Fruit fly (Drosophila melanogaster) whole organism, embryonic: Measurements from ENCODE around the gene dysc.

Source experiments
- Abd-B ChIP-seq: fragments of 200-800 bp; sonication (Bioruptor generic); optimal IDR thresholded peaks from 2 replicates; lab custom pipeline; 2018; ENCODE audit warnings: missing biosample characterization, mild to moderate bottlenecking, missing genetic modification characterization, moderate library complexity
- Aef1 ChIP-seq: fragments of 200-800 bp; sonication (Bioruptor generic); IDR thresholded peaks from 3 replicates; pipeline ENCODE4 v1.3.6; 2022; ENCODE audit warnings: missing biosample characterization, missing genetic modification characterization
- Atf6 ChIP-seq: fragments of 200-800 bp; sonication (Bioruptor generic); IDR thresholded peaks from 2 replicates; pipeline ENCODE4 v1.3.6; 2022; ENCODE audit warnings: missing biosample characterization, missing genetic modification characterization
- CG10565 ChIP-seq: fragments of 200-800 bp; sonication (Bioruptor generic); optimal IDR thresholded peaks from 3 replicates; lab custom pipeline; 2016; ENCODE audit warnings: missing biosample characterization, mild to moderate bottlenecking, missing genetic modification characterization
- CG12659 ChIP-seq: fragments of 200-800 bp; sonication (Bioruptor generic); optimal IDR thresholded peaks from 3 replicates; lab custom pipeline; 2017; ENCODE audit warnings: mild to moderate bottlenecking, missing biosample characterization, missing genetic modification reagents, missing genetic modification characterization
- CG15269 ChIP-seq: fragments of 200-800 bp; sonication (Bioruptor generic); optimal IDR thresholded peaks from 2 replicates; lab custom pipeline; 2018; ENCODE audit warnings: missing biosample characterization, mild to moderate bottlenecking, missing genetic modification characterization, moderate library complexity
- CG1792 ChIP-seq: fragments of 200-800 bp; sonication (Bioruptor generic); optimal IDR thresholded peaks from 2 replicates; lab custom pipeline; 2016; ENCODE audit warnings: missing biosample characterization, missing genetic modification characterization
- CG30431 ChIP-seq: fragments of 200-800 bp; sonication (Bioruptor generic); optimal IDR thresholded peaks from 2 replicates; lab custom pipeline; 2017; ENCODE audit warnings: missing biosample characterization, missing genetic modification characterization
- CG32767 ChIP-seq: fragments of 200-800 bp; sonication (Bioruptor generic); IDR thresholded peaks from 2 replicates; pipeline ENCODE4 v1.3.6; 2022; ENCODE audit warnings: missing biosample characterization, missing genetic modification characterization
- CG3726 ChIP-seq: fragments of 200-800 bp; sonication (Bioruptor generic); IDR thresholded peaks from 3 replicates; pipeline ENCODE4, ENCODE4 v1.3.6; 2022; ENCODE audit warnings: missing biosample characterization, missing genetic modification characterization
- CG4730 ChIP-seq: fragments of 200-800 bp; sonication (Bioruptor generic); IDR thresholded peaks from 2 replicates; pipeline ENCODE4 v1.3.6; 2022; ENCODE audit warnings: missing biosample characterization, missing genetic modification characterization
- CG4854 ChIP-seq: fragments of 200-800 bp; sonication (Bioruptor generic); optimal IDR thresholded peaks from 2 replicates; lab custom pipeline; 2016; ENCODE audit warnings: missing biosample characterization, missing genetic modification characterization, inconsistent platforms
- CG5180 ChIP-seq: fragments of 200-800 bp; sonication (Bioruptor generic); optimal IDR thresholded peaks from 3 replicates; lab custom pipeline; 2017; ENCODE audit warnings: missing biosample characterization, missing genetic modification characterization, mild to moderate bottlenecking, moderate library complexity, missing genetic modification reagents
- CG7357 ChIP-seq: fragments of 200-800 bp; sonication (Bioruptor generic); IDR thresholded peaks from 3 replicates; pipeline ENCODE4 v1.3.6; 2022; ENCODE audit warnings: missing biosample characterization, missing genetic modification characterization
- CoRest ChIP-seq: fragments of 200-800 bp; sonication (Bioruptor generic); optimal IDR thresholded peaks from 3 replicates; lab custom pipeline; 2018; ENCODE audit warnings: missing biosample characterization, mild to moderate bottlenecking, missing genetic modification characterization, moderate library complexity
- ERR ChIP-seq: fragments of 200-800 bp; sonication (Bioruptor generic); optimal IDR thresholded peaks from 2 replicates; lab custom pipeline; 2016; ENCODE audit warnings: missing biosample characterization, missing genetic modification characterization
- Gsc ChIP-seq: fragments of 200-800 bp; sonication (Bioruptor generic); IDR thresholded peaks from 2 replicates; pipeline ENCODE4 v1.3.6; 2022; ENCODE audit warnings: missing biosample characterization, missing genetic modification characterization
- HmgZ ChIP-seq: fragments of 200-800 bp; sonication (Bioruptor generic); optimal IDR thresholded peaks from 2 replicates; lab custom pipeline; 2018; ENCODE audit warnings: missing biosample characterization, mild to moderate bottlenecking, missing genetic modification characterization
- Hr51 ChIP-seq, 2 experiments: fragments of 200-800 bp; sonication (Bioruptor generic); optimal IDR thresholded peaks; 2 replicates in 1 of 2; 3 replicates in 1 of 2; lab custom pipeline; 2016 to 2018; ENCODE audit warnings: missing biosample characterization in 2 of 2, missing genetic modification characterization in 2 of 2, mild to moderate bottlenecking in 1 of 2, moderate library complexity in 1 of 2
- MBD-R2 ChIP-seq: fragments of 200-800 bp; sonication (Bioruptor generic); IDR thresholded peaks from 2 replicates; pipeline ENCODE4 v1.3.6; 2022; ENCODE audit warnings: missing biosample characterization, missing genetic modification characterization
- MTF-1 ChIP-seq: fragments of 200-800 bp; sonication (Bioruptor generic); optimal IDR thresholded peaks from 2 replicates; lab custom pipeline; 2018; ENCODE audit warnings: missing biosample characterization, mild to moderate bottlenecking, missing genetic modification characterization, borderline replicate concordance
- ab ChIP-seq: fragments of 200-800 bp; sonication (Bioruptor generic); optimal IDR thresholded peaks from 2 replicates; lab custom pipeline; 2016; ENCODE audit warnings: missing biosample characterization, missing genetic modification characterization
- ase ChIP-seq: fragments of 200-800 bp; sonication (Bioruptor generic); IDR thresholded peaks from 3 replicates; pipeline ENCODE4 v1.3.6; 2022; ENCODE audit warnings: missing biosample characterization, missing genetic modification characterization
- bbx ChIP-seq: fragments of 200-800 bp; sonication (Bioruptor generic); IDR thresholded peaks from 2 replicates; pipeline ENCODE4 v1.3.6; 2022; ENCODE audit warnings: missing biosample characterization, missing genetic modification characterization; ENCODE audit not compliant: partially characterized antibody
- cg ChIP-seq: fragments of 200-800 bp; sonication (Bioruptor generic); optimal IDR thresholded peaks from 3 replicates; lab custom pipeline; 2019; ENCODE audit warnings: missing biosample characterization, mild to moderate bottlenecking, missing genetic modification characterization, moderate library complexity
- chinmo ChIP-seq: fragments of 200-800 bp; sonication (Bioruptor generic); IDR thresholded peaks from 4 replicates; pipeline ENCODE4 v1.3.6; 2022; ENCODE audit warnings: missing biosample characterization, missing genetic modification characterization; ENCODE audit not compliant: partially characterized antibody
- corto ChIP-seq: fragments of 200-800 bp; sonication (Bioruptor generic); optimal IDR thresholded peaks from 2 replicates; lab custom pipeline; 2016; ENCODE audit warnings: missing biosample characterization, mild to moderate bottlenecking, missing genetic modification characterization, moderate library complexity
- croc ChIP-seq: fragments of 200-800 bp; sonication (Bioruptor generic); conservative IDR thresholded peaks from 3 replicates; pipeline ENCODE4 v1.3.6; 2022; ENCODE audit warnings: missing biosample characterization, missing genetic modification characterization
- dimm ChIP-seq: fragments of 200-800 bp; sonication (Bioruptor generic); IDR thresholded peaks from 2 replicates; pipeline ENCODE4 v1.3.6; 2022; ENCODE audit warnings: missing biosample characterization, missing genetic modification characterization
- ems ChIP-seq: fragments of 200-800 bp; sonication (Bioruptor generic); optimal IDR thresholded peaks from 3 replicates; lab custom pipeline; 2016; ENCODE audit warnings: missing biosample characterization, missing genetic modification characterization
- fd96Cb ChIP-seq: fragments of 200-800 bp; sonication (Bioruptor generic); optimal IDR thresholded peaks from 2 replicates; lab custom pipeline; 2018; ENCODE audit warnings: missing biosample characterization, mild to moderate bottlenecking, missing genetic modification characterization, moderate library complexity
- gcm2 ChIP-seq: fragments of 200-800 bp; sonication (Bioruptor generic); optimal IDR thresholded peaks from 2 replicates; lab custom pipeline; 2016; ENCODE audit warnings: missing biosample characterization, missing genetic modification characterization
- hbn ChIP-seq: fragments of 200-800 bp; sonication (Bioruptor generic); IDR thresholded peaks from 2 replicates; pipeline ENCODE4 v1.3.6; 2022; ENCODE audit warnings: missing biosample characterization, missing genetic modification characterization; ENCODE audit not compliant: partially characterized antibody
- hkb ChIP-seq, 2 experiments: fragments of 200-800 bp in 1 of 2; fragments of >200 bp in 1 of 2; sonication (Bioruptor generic) in 1 of 2; IDR thresholded peaks in 1 of 2; optimal IDR thresholded peaks in 1 of 2; 2 replicates each; pipeline versions ENCODE4 v1.3.6 to Lab custom; 2017 to 2022; ENCODE audit warnings: missing biosample characterization in 1 of 2, missing genetic modification characterization in 1 of 2
- kah ChIP-seq: fragments of 200-800 bp; sonication (Bioruptor generic); optimal IDR thresholded peaks from 2 replicates; lab custom pipeline; 2018; ENCODE audit warnings: missing biosample characterization, mild to moderate bottlenecking, missing genetic modification characterization
- luna ChIP-seq: fragments of 200-800 bp; sonication (Bioruptor generic); optimal IDR thresholded peaks from 2 replicates; lab custom pipeline; 2016; ENCODE audit warnings: missing biosample characterization, missing genetic modification characterization
- nau ChIP-seq: fragments of 200-800 bp; sonication (Bioruptor generic); optimal IDR thresholded peaks from 3 replicates; lab custom pipeline; 2017; ENCODE audit warnings: missing biosample characterization, mild to moderate bottlenecking, missing genetic modification characterization, missing genetic modification reagents
- nerfin-1 ChIP-seq: fragments of 200-800 bp; sonication (Bioruptor generic); optimal IDR thresholded peaks from 3 replicates; lab custom pipeline; 2019; ENCODE audit warnings: missing biosample characterization, mild to moderate bottlenecking, missing genetic modification characterization, moderate library complexity
- oc ChIP-seq: fragments of 200-800 bp; sonication (Bioruptor generic); optimal IDR thresholded peaks from 2 replicates; lab custom pipeline; 2018; ENCODE audit warnings: missing biosample characterization, mild to moderate bottlenecking, missing genetic modification characterization, moderate library complexity
- pb ChIP-seq: fragments of 200-800 bp; sonication (Bioruptor generic); optimal IDR thresholded peaks from 3 replicates; lab custom pipeline; 2016; ENCODE audit warnings: missing biosample characterization, missing genetic modification characterization
- pho ChIP-seq: fragments of 200-800 bp; sonication (Bioruptor generic); optimal IDR thresholded peaks from 2 replicates; lab custom pipeline; 2016; ENCODE audit warnings: missing biosample characterization, missing genetic modification characterization
- phol ChIP-seq: fragments of 200-800 bp; sonication (Bioruptor generic); optimal IDR thresholded peaks from 3 replicates; lab custom pipeline; 2018; ENCODE audit warnings: missing biosample characterization, mild to moderate bottlenecking, missing genetic modification characterization, moderate library complexity
- pzg ChIP-seq: fragments of 200-800 bp; sonication (Bioruptor generic); optimal IDR thresholded peaks from 3 replicates; lab custom pipeline; 2018; ENCODE audit warnings: missing biosample characterization, mild to moderate bottlenecking, missing genetic modification characterization, moderate library complexity
- ranshi ChIP-seq: fragments of 200-800 bp; sonication (Bioruptor generic); IDR thresholded peaks from 2 replicates; pipeline ENCODE4 v1.3.6; 2022; ENCODE audit warnings: missing biosample characterization, missing genetic modification characterization
- sisA ChIP-seq: fragments of 200-800 bp; sonication (Bioruptor generic); IDR thresholded peaks from 2 replicates; pipeline ENCODE4 v1.3.6; 2022; ENCODE audit warnings: missing biosample characterization, missing genetic modification characterization
- tna ChIP-seq: fragments of 200-800 bp; sonication (Bioruptor generic); IDR thresholded peaks from 2 replicates; pipeline ENCODE4 v1.3.6; 2022; ENCODE audit warnings: missing biosample characterization, missing genetic modification characterization; ENCODE audit not compliant: partially characterized antibody
- trem ChIP-seq: fragments of 200-800 bp; optimal IDR thresholded peaks from 3 replicates; lab custom pipeline; 2019; ENCODE audit warnings: missing biosample characterization, mild to moderate bottlenecking, missing genetic modification characterization, moderate library complexity

The dysc gene

DNA sequence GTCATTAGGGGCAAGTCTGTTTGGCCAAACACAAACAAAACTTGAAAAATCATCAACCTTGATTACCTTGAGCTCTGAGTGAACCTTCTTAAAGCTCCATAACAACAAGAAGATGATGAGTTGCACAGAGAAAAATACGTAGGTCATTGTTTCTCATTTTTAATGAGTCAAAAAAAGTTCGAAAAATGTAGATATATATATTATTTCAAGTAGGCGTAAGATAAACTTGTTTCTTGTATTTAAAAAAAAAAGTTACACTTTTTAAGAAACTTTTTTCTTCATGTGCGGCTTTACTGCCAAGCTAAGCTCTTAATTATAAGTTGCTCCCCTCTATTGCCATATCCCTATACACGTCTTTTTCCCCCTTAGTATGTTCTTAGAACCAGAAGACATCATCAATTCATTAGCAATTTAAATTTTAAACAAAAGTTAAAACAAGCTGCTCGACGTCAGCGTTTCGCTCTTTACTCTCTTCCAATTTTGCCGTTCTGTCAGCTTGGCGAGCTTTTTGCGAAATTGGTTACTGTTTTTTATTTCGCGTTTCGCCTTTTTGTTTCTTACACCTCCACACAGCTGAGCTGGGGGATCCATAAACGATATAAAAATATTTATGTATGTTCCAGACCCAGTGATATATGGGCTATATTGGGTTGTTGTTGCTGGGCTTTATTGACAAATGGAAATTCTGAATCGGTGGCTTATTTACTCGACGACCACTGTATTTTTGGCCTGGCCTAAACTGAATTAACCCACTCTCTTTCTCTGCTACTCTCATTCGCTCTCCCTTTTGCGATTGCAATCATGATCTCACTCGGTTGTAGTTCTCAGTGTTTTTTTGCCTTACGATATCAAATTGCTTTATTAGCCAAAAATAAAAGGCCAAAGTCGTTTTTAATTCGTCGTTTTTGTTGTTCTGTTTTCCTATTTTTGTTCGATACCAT lies 20.6 kb upstream of the dysc start (continued):
- TF ChIP-seq corto (GFP tag; lab: Kevin White, UChicago) (no peak), CG4730 (peak; percentile 54), CG32767 (GFP tag; lab: Robert Waterston, UW) (no peak), pzg (GFP tag; lab: Kevin White, UChicago) (no peak), Hr51 (GFP tag; optimal IDR thresholded peaks at IDR 0.05; lab: Kevin White, UChicago) (peak in 1 of 2 experiments; percentile 29), CoRest (tag; lab: Kevin White, UChicago) (peak; percentile 38), pho (no peak), MTF-1 (GFP tag; lab: Kevin White, UChicago) (no peak), croc (GFP tag; lab: Robert Waterston, UW) (peak; percentile 55), nau (GFP tag; lab: Kevin White, UChicago) (no peak), cg (GFP tag; lab: Kevin White, UChicago) (no peak), ranshi (peak; percentile 57; the same call in 1 of the 2 replicates), Atf6 (GFP tag; lab: Robert Waterston, UW) (peak; percentile 83), CG12659 (GFP tag; lab: Kevin White, UChicago) (peak; percentile 28), ERR (GFP tag; lab: Kevin White, UChicago) (no peak), nerfin-1 (tag; lab: Kevin White, UChicago) (no peak), kah (no peak), Abd-B (peak; percentile 52), sisA (peak; percentile 38; the same call in 1 of the 2 replicates), chinmo (GFP tag; lab: Robert Waterston, UW) (0 out of 4 replicates have a peak, but pooled peaks have one; percentile 42), fd96Cb (peak; percentile 29), MBD-R2 (GFP tag; lab: Robert Waterston, UW) (peak; percentile 39; the same call in 1 of the 2 replicates), CG30431 (GFP tag; lab: Kevin White, UChicago) (no peak), HmgZ (tag; lab: Kevin White, UChicago) (peak; percentile 19), pb (GFP tag; lab: Kevin White, UChicago) (no peak), CG4854 (GFP tag; lab: Kevin White, UChicago) (no peak), CG5180 (GFP tag; lab: Kevin White, UChicago) (no peak), CG7357 (GFP tag; lab: Robert Waterston, UW) (peak; percentile 48; the same call in 2 of the 3 replicates), CG15269 (tag; lab: Kevin White, UChicago) (peak; percentile 50), oc (tag; lab: Kevin White, UChicago) (peak; percentile 43), hbn (no peak), bbx (no peak), CG1792 (GFP tag; lab: Kevin White, UChicago) (no peak), Gsc (GFP tag; lab: Robert Waterston, UW) (no peak), ems (GFP tag; lab: Kevin White, UChicago) (no peak), tna (GFP tag; lab: Robert Waterston, UW) (no peak), hkb (optimal IDR thresholded peaks at IDR 0.05; lab: Kevin White, UChicago) (no peak), hkb (GFP tag; IDR thresholded peaks at IDR 0.05; lab: Robert Waterston, UW) (peak; percentile 54; the same call in 1 of the 2 replicates), ase (GFP tag; lab: Robert Waterston, UW) (0 out of 3 replicates have a peak, but pooled peaks have one; percentile 29), phol (peak; percentile 39), CG10565 (GFP tag; lab: Kevin White, UChicago) (no peak), gcm2 (GFP tag; lab: Kevin White, UChicago) (peak; percentile 14), Aef1 (peak; percentile 71), dimm (GFP tag; lab: Robert Waterston, UW) (no peak), trem (tag; lab: Kevin White, UChicago) (no peak), CG3726 (GFP tag; lab: Robert Waterston, UW) (no peak), luna (no peak), ab (GFP tag; lab: Kevin White, UChicago) (no peak)
